Fruit fly (Drosophila melanogaster) whole organism, embryonic: ENCODE results near the gene ZAP3.
A peak's percentile ranks its signal among the peaks of the same experiment; 100 is the strongest.

ENCODE experiments used
- Antp ChIP-seq: fragments of 200-800 bp; sonication (Bioruptor generic); optimal IDR thresholded peaks from 3 replicates; lab custom pipeline; 2016; ENCODE audit warnings: missing biosample characterization, missing genetic modification characterization
- BEAF-32 ChIP-seq: fragments of 200-800 bp; sonication (Bioruptor generic); optimal IDR thresholded peaks from 3 replicates; lab custom pipeline; 2017; ENCODE audit warnings: missing biosample characterization, missing genetic modification characterization, mild to moderate bottlenecking, moderate library complexity, missing genetic modification reagents
- CG1024 ChIP-seq: fragments of 200-800 bp; sonication (Bioruptor generic); IDR thresholded peaks from 2 replicates; pipeline ENCODE4 v1.3.6; 2022; ENCODE audit warnings: missing biosample characterization, missing genetic modification characterization
- CG13287 ChIP-seq: fragments of 200-800 bp; sonication (Bioruptor generic); IDR thresholded peaks from 2 replicates; pipeline ENCODE4 v1.3.6; 2022; ENCODE audit warnings: missing biosample characterization, missing genetic modification characterization; ENCODE audit not compliant: partially characterized antibody
- CG13424 ChIP-seq: fragments of 200-800 bp; sonication (Bioruptor generic); optimal IDR thresholded peaks from 2 replicates; lab custom pipeline; 2019; ENCODE audit warnings: missing biosample characterization, mild to moderate bottlenecking, missing genetic modification characterization, moderate library complexity
- CG13775 ChIP-seq: fragments of 200-800 bp; sonication (Bioruptor generic); optimal IDR thresholded peaks from 3 replicates; lab custom pipeline; 2017; ENCODE audit warnings: missing biosample characterization, mild to moderate bottlenecking, missing genetic modification characterization
- CG14710 ChIP-seq: fragments of 200-800 bp; sonication (Bioruptor generic); optimal IDR thresholded peaks from 3 replicates; lab custom pipeline; 2019; ENCODE audit warnings: missing biosample characterization, mild to moderate bottlenecking, missing genetic modification characterization, moderate library complexity
- CG1603 ChIP-seq: fragments of 200-800 bp; sonication (Bioruptor generic); optimal IDR thresholded peaks from 2 replicates; lab custom pipeline; 2019; ENCODE audit warnings: missing biosample characterization, mild to moderate bottlenecking, missing genetic modification characterization, moderate library complexity
- CG17802 ChIP-seq: fragments of 200-800 bp; sonication (Bioruptor generic); optimal IDR thresholded peaks from 2 replicates; lab custom pipeline; 2018; ENCODE audit warnings: missing biosample characterization, mild to moderate bottlenecking, missing genetic modification characterization, moderate library complexity
- CG34422 ChIP-seq: fragments of 200-800 bp; sonication (Bioruptor generic); IDR thresholded peaks from 3 replicates; pipeline ENCODE4 v1.3.6; 2022; ENCODE audit warnings: missing biosample characterization, missing genetic modification characterization
- CG3995 ChIP-seq: fragments of 200-800 bp; sonication (Bioruptor generic); optimal IDR thresholded peaks from 3 replicates; lab custom pipeline; 2016; ENCODE audit warnings: missing biosample characterization, missing genetic modification characterization
- CG4360 ChIP-seq: fragments of 200-800 bp; sonication (Bioruptor generic); IDR thresholded peaks from 2 replicates; pipeline ENCODE4 v1.3.6; 2022; ENCODE audit warnings: missing biosample characterization, missing genetic modification characterization
- CG5180 ChIP-seq: fragments of 200-800 bp; sonication (Bioruptor generic); optimal IDR thresholded peaks from 3 replicates; lab custom pipeline; 2017; ENCODE audit warnings: missing biosample characterization, missing genetic modification characterization, mild to moderate bottlenecking, moderate library complexity, missing genetic modification reagents
- CG5953 ChIP-seq: fragments of 200-800 bp; sonication (Bioruptor generic); IDR thresholded peaks from 2 replicates; pipeline ENCODE4 v1.3.6; 2022; ENCODE audit warnings: missing biosample characterization, missing genetic modification characterization
- CG7372 ChIP-seq: fragments of 200-800 bp; sonication (Bioruptor generic); IDR thresholded peaks from 2 replicates; pipeline ENCODE4 v1.3.6; 2022; ENCODE audit warnings: missing biosample characterization, missing genetic modification characterization
- CG8359 ChIP-seq: fragments of 200-800 bp; sonication (Bioruptor generic); optimal IDR thresholded peaks from 2 replicates; lab custom pipeline; 2017; ENCODE audit warnings: missing biosample characterization, mild to moderate bottlenecking, missing genetic modification characterization, borderline replicate concordance
- CG9727 ChIP-seq: fragments of 200-800 bp; sonication (Bioruptor generic); optimal IDR thresholded peaks from 3 replicates; lab custom pipeline; 2017; ENCODE audit warnings: missing biosample characterization, mild to moderate bottlenecking, missing genetic modification characterization
- CkIIα-i1 ChIP-seq: fragments of 200-800 bp; sonication (Bioruptor generic); IDR thresholded peaks from 2 replicates; pipeline ENCODE4 v1.3.6; 2022; ENCODE audit warnings: missing biosample characterization, missing genetic modification characterization
- Dbx ChIP-seq: fragments of 200-800 bp; sonication (Bioruptor generic); IDR thresholded peaks from 3 replicates; pipeline ENCODE4 v1.3.6; 2022; ENCODE audit warnings: missing biosample characterization, missing genetic modification characterization
- MTF-1 ChIP-seq: fragments of 200-800 bp; sonication (Bioruptor generic); optimal IDR thresholded peaks from 2 replicates; lab custom pipeline; 2018; ENCODE audit warnings: missing biosample characterization, mild to moderate bottlenecking, missing genetic modification characterization, borderline replicate concordance
- NC2β ChIP-seq: fragments of 200-800 bp; sonication (Bioruptor generic); optimal IDR thresholded peaks from 2 replicates; lab custom pipeline; 2016; ENCODE audit warnings: missing biosample characterization, missing genetic modification characterization
- Scr ChIP-seq: fragments of 200-800 bp; sonication (Bioruptor generic); IDR thresholded peaks from 2 replicates; pipeline ENCODE4 v1.3.6; 2022; ENCODE audit warnings: missing biosample characterization, missing genetic modification characterization; ENCODE audit not compliant: partially characterized antibody
- Sry-β ChIP-seq: fragments of 200-800 bp; sonication (Bioruptor generic); optimal IDR thresholded peaks from 2 replicates; lab custom pipeline; 2018; ENCODE audit warnings: missing biosample characterization, mild to moderate bottlenecking, missing genetic modification characterization, moderate library complexity
- abd-A ChIP-seq: fragments of 200-800 bp; sonication (Bioruptor generic); optimal IDR thresholded peaks from 3 replicates; lab custom pipeline; 2019; ENCODE audit warnings: missing biosample characterization, mild to moderate bottlenecking, missing genetic modification characterization, moderate library complexity
- caup ChIP-seq: fragments of 200-800 bp; sonication (Bioruptor generic); optimal IDR thresholded peaks from 3 replicates; lab custom pipeline; 2017; ENCODE audit warnings: missing biosample characterization, mild to moderate bottlenecking, missing genetic modification characterization, moderate library complexity; ENCODE audit not compliant: severe bottlenecking
- chif ChIP-seq, 2 experiments: fragments of 200-800 bp; sonication (Bioruptor generic); optimal IDR thresholded peaks; 3 replicates each; lab custom pipeline; 2016; ENCODE audit warnings: missing biosample characterization in 2 of 2, missing genetic modification characterization in 2 of 2
- cwo ChIP-seq: fragments of 200-800 bp; sonication (Bioruptor generic); optimal IDR thresholded peaks from 3 replicates; lab custom pipeline; 2017; ENCODE audit warnings: missing biosample characterization, missing genetic modification characterization, mild to moderate bottlenecking, moderate library complexity, missing genetic modification reagents
- danr ChIP-seq: fragments of 200-800 bp; sonication (Bioruptor generic); IDR thresholded peaks from 2 replicates; pipeline ENCODE4 v1.3.6; 2022; ENCODE audit warnings: missing biosample characterization, missing genetic modification characterization
- fd64A ChIP-seq: fragments of 200-800 bp; sonication (Bioruptor generic); optimal IDR thresholded peaks from 3 replicates; lab custom pipeline; 2018; ENCODE audit warnings: missing biosample characterization, mild to moderate bottlenecking, missing genetic modification characterization
- gsb ChIP-seq: fragments of 200-800 bp; sonication (Bioruptor generic); IDR thresholded peaks from 2 replicates; pipeline ENCODE4 v1.3.6; 2022; ENCODE audit warnings: missing biosample characterization, missing genetic modification characterization
- gt ChIP-seq: fragments of 200-800 bp; sonication (Bioruptor generic); IDR thresholded peaks from 2 replicates; pipeline ENCODE4 v1.3.6; 2022; ENCODE audit warnings: missing biosample characterization, missing genetic modification characterization
- hkb ChIP-seq, 2 experiments: fragments of 200-800 bp in 1 of 2; fragments of >200 bp in 1 of 2; sonication (Bioruptor generic) in 1 of 2; IDR thresholded peaks in 1 of 2; optimal IDR thresholded peaks in 1 of 2; 2 replicates each; pipeline versions ENCODE4 v1.3.6 to Lab custom; 2017 to 2022; ENCODE audit warnings: missing biosample characterization in 1 of 2, missing genetic modification characterization in 1 of 2
- ind ChIP-seq: fragments of 200-800 bp; sonication (Bioruptor generic); optimal IDR thresholded peaks from 3 replicates; lab custom pipeline; 2016; ENCODE audit warnings: missing biosample characterization, missing genetic modification characterization
- jigr1 ChIP-seq: fragments of 200-800 bp; sonication (Bioruptor generic); IDR thresholded peaks from 3 replicates; pipeline ENCODE4 v1.3.6; 2022; ENCODE audit warnings: missing biosample characterization, missing genetic modification characterization
- kni ChIP-seq: fragments of 200-800 bp; sonication (Bioruptor generic); optimal IDR thresholded peaks from 3 replicates; lab custom pipeline; 2017; ENCODE audit warnings: mild to moderate bottlenecking, missing biosample characterization, missing genetic modification reagents, missing genetic modification characterization
- luna ChIP-seq: fragments of 200-800 bp; sonication (Bioruptor generic); optimal IDR thresholded peaks from 2 replicates; lab custom pipeline; 2016; ENCODE audit warnings: missing biosample characterization, missing genetic modification characterization
- nom ChIP-seq: fragments of 200-800 bp; sonication (Bioruptor generic); optimal IDR thresholded peaks from 2 replicates; lab custom pipeline; 2017; ENCODE audit warnings: missing biosample characterization, missing genetic modification characterization, mild to moderate bottlenecking, moderate library complexity, missing genetic modification reagents
- otp ChIP-seq: fragments of 200-800 bp; sonication (Bioruptor generic); IDR thresholded peaks from 3 replicates; pipeline ENCODE4, ENCODE4 v1.3.6; 2022; ENCODE audit warnings: missing biosample characterization, missing genetic modification characterization
- pan ChIP-seq, 4 experiments: fragments of >200 bp in 3 of 4; fragments of 200-800 bp in 1 of 4; sonication (Bioruptor generic) in 1 of 4; optimal IDR thresholded peaks in 3 of 4; IDR thresholded peaks in 1 of 4; 2 replicates each; pipeline versions ENCODE4 v1.3.6 to Lab custom; 2017 to 2022; ENCODE audit warnings: missing biosample characterization in 2 of 4, missing genetic modification characterization in 2 of 4, mixed read lengths in 1 of 4
- pita ChIP-seq: fragments of 200-800 bp; sonication (Bioruptor generic); optimal IDR thresholded peaks from 2 replicates; lab custom pipeline; 2017; ENCODE audit warnings: missing biosample characterization, mild to moderate bottlenecking, missing genetic modification characterization
- schlank ChIP-seq: fragments of 200-800 bp; sonication (Bioruptor generic); optimal IDR thresholded peaks from 2 replicates; lab custom pipeline; 2018; ENCODE audit warnings: missing biosample characterization, mild to moderate bottlenecking, missing genetic modification characterization
- sd ChIP-seq: fragments of 200-800 bp; sonication (Bioruptor generic); optimal IDR thresholded peaks from 3 replicates; lab custom pipeline; 2018; ENCODE audit warnings: missing biosample characterization, mild to moderate bottlenecking, missing genetic modification characterization, moderate library complexity
- shn ChIP-seq: fragments of 200-800 bp; sonication (Bioruptor generic); optimal IDR thresholded peaks from 3 replicates; lab custom pipeline; 2016; ENCODE audit warnings: missing biosample characterization, missing genetic modification characterization
- sisA ChIP-seq: fragments of 200-800 bp; sonication (Bioruptor generic); IDR thresholded peaks from 2 replicates; pipeline ENCODE4 v1.3.6; 2022; ENCODE audit warnings: missing biosample characterization, missing genetic modification characterization
- tio ChIP-seq: fragments of 200-800 bp; sonication (Bioruptor generic); optimal IDR thresholded peaks from 2 replicates; lab custom pipeline; 2017; ENCODE audit warnings: missing biosample characterization, missing genetic modification characterization, inconsistent platforms
- tna ChIP-seq: fragments of 200-800 bp; sonication (Bioruptor generic); IDR thresholded peaks from 2 replicates; pipeline ENCODE4 v1.3.6; 2022; ENCODE audit warnings: missing biosample characterization, missing genetic modification characterization; ENCODE audit not compliant: partially characterized antibody
- z ChIP-seq: fragments of 200-800 bp; sonication (Bioruptor generic); IDR thresholded peaks from 3 replicates; pipeline ENCODE4 v1.3.6; 2022; ENCODE audit warnings: missing biosample characterization, missing genetic modification characterization

The ZAP3 gene

dm6 chrX:10086095-10086888, 4.0 kb upstream of the ZAP3 start, which contains the start of the genes Naxe and RhoU (continued):
- TF ChIP-seq CG13775 (GFP tag; lab: Kevin White, UChicago) = peak; percentile 12
- no peak for TF ChIP-seq CG13424 (tag; lab: Kevin White, UChicago)
- TF ChIP-seq luna = no peak
- TF ChIP-seq CG14710 (tag; lab: Kevin White, UChicago) = peak; percentile 68
- TF ChIP-seq fd64A = no peak
- no peak for TF ChIP-seq CkIIα-i1 (GFP tag; lab: Robert Waterston, UW)
- no peak for TF ChIP-seq kni (GFP tag; lab: Kevin White, UChicago)
- peak; percentile 43; the same call in 1 of the 3 replicates for TF ChIP-seq CG34422 (GFP tag; lab: Robert Waterston, UW)
- TF ChIP-seq CG7372 (GFP tag; lab: Robert Waterston, UW) = no peak
- no peak for TF ChIP-seq caup (GFP tag; lab: Kevin White, UChicago)
- peak; percentile 33 for TF ChIP-seq CG9727 (GFP tag; lab: Kevin White, UChicago)
- no peak for TF ChIP-seq tio (GFP tag; lab: Kevin White, UChicago)
- TF ChIP-seq Sry-β (GFP tag; lab: Kevin White, UChicago) = peak; percentile 92
- TF ChIP-seq danr (GFP tag; lab: Robert Waterston, UW) = no peak
- TF ChIP-seq nom (GFP tag; lab: Kevin White, UChicago) = peak; percentile 31
- peak; percentile 74 for TF ChIP-seq pita (GFP tag; lab: Kevin White, UChicago)
- no peak for TF ChIP-seq gt (GFP tag; lab: Robert Waterston, UW)
- TF ChIP-seq CG5180 = no peak
- no peak for TF ChIP-seq otp (GFP tag; lab: Robert Waterston, UW)
- no peak for TF ChIP-seq CG8359 (GFP tag; lab: Kevin White, UChicago)
- no peak for TF ChIP-seq Dbx (GFP tag; lab: Robert Waterston, UW)
- TF ChIP-seq gsb (GFP tag; lab: Robert Waterston, UW) = no peak
- TF ChIP-seq sd (tag; lab: Kevin White, UChicago) = no peak
- no peak for TF ChIP-seq CG4360 (GFP tag; lab: Robert Waterston, UW)
- TF ChIP-seq Antp = peak; percentile 48
- no peak for TF ChIP-seq MTF-1 (GFP tag; lab: Kevin White, UChicago)
- TF ChIP-seq CG17802 (tag; lab: Kevin White, UChicago) = no peak
- TF ChIP-seq z (GFP tag; lab: Robert Waterston, UW) = no peak
- TF ChIP-seq sisA (GFP tag; lab: Robert Waterston, UW) = peak; percentile 48
- no peak for TF ChIP-seq schlank
- TF ChIP-seq CG5953 = no peak
- peak; percentile 90 for TF ChIP-seq hkb (optimal IDR thresholded peaks at IDR 0.05; lab: Kevin White, UChicago)
- peak; percentile 17; the same call in 1 of the 2 replicates for TF ChIP-seq hkb (GFP tag; IDR thresholded peaks at IDR 0.05; lab: Robert Waterston, UW)
- no peak for TF ChIP-seq CG3995
- no peak; the same call in 1 of the 2 replicates for TF ChIP-seq Scr (GFP tag; lab: Robert Waterston, UW)
- TF ChIP-seq NC2β (GFP tag; lab: Kevin White, UChicago) = no peak
- TF ChIP-seq tna = 0 out of 2 replicates have a peak, but pooled peaks have one; percentile 23
- peak; percentile 64 for TF ChIP-seq CG1603 (tag; lab: Kevin White, UChicago)
- TF ChIP-seq CG1024 (GFP tag; lab: Robert Waterston, UW) = no peak
- TF ChIP-seq ind (GFP tag; lab: Kevin White, UChicago) = peak; percentile 10
- TF ChIP-seq jigr1 (GFP tag; lab: Robert Waterston, UW) = peak; percentile 71; the same call in 1 of the 3 replicates
- no peak for TF ChIP-seq pan (optimal IDR thresholded peaks at IDR 0.05; lab: Kevin White, UChicago)
- peak in 1 of 2 experiments; percentile 55 for TF ChIP-seq pan (GFP tag; optimal IDR thresholded peaks at IDR 0.05 in 1 of 2, IDR thresholded peaks at IDR 0.05 in 1 of 2)
- TF ChIP-seq cwo (GFP tag; lab: Kevin White, UChicago) = no peak
- peak in 1 of 2 experiments; percentile 30 for TF ChIP-seq chif (GFP tag; optimal IDR thresholded peaks at IDR 0.05; lab: Kevin White, UChicago)
- TF ChIP-seq abd-A (tag; lab: Kevin White, UChicago) = no peak
- TF ChIP-seq BEAF-32 = peak; percentile 58
- TF ChIP-seq CG13287 (GFP tag; lab: Robert Waterston, UW) = peak; percentile 34; the same call in 1 of the 2 replicates
- peak; percentile 8 for TF ChIP-seq shn (GFP tag; lab: Kevin White, UChicago)
